Worm (Caenorhabditis elegans) whole organism, L3 larva: ENCODE measurements around the gene Y48C3A.5.

Source experiments
- R02D3.7 ChIP-seq: fragments of 150-350 bp; optimal IDR thresholded peaks from 2 replicates; lab custom pipeline; 2014; ENCODE audit warnings: missing biosample characterization, missing genetic modification characterization
- aly-2 ChIP-seq: fragments of 150-350 bp; optimal IDR thresholded peaks from 2 replicates; lab custom pipeline; 2014; ENCODE audit warnings: missing biosample characterization, missing genetic modification characterization
- ama-1 ChIP-seq: fragments of 150-350 bp; optimal IDR thresholded peaks from 2 replicates; lab custom pipeline; 2018
- ceh-82 ChIP-seq: fragments of 150-350 bp; optimal IDR thresholded peaks from 2 replicates; lab custom pipeline; 2014; ENCODE audit warnings: missing biosample characterization, missing genetic modification characterization
- elt-2 ChIP-seq: sonication (generic microtip); optimal IDR thresholded peaks from 2 replicates; lab custom pipeline; 2016; ENCODE audit warnings: missing genetic modification reagents, mild to moderate bottlenecking, missing genetic modification characterization, missing compliant biosample characterization
- lin-39 ChIP-seq: fragments of 150-350 bp; optimal IDR thresholded peaks from 2 replicates; lab custom pipeline; 2018; ENCODE audit warnings: missing biosample characterization, missing genetic modification reagents, missing genetic modification characterization
- nhr-76 ChIP-seq: fragments of 150-350 bp; sonication (generic microtip); optimal IDR thresholded peaks from 5 replicates; lab custom pipeline; 2014; ENCODE audit warnings: missing biosample characterization, missing genetic modification characterization
- snpc-4 ChIP-seq: fragments of 150-350 bp; optimal IDR thresholded peaks from 2 replicates; lab custom pipeline; 2014; ENCODE audit warnings: missing biosample characterization, missing genetic modification characterization
- ztf-11 ChIP-seq: fragments of 150-350 bp; optimal IDR thresholded peaks from 2 replicates; lab custom pipeline; 2014; ENCODE audit warnings: missing biosample characterization, missing genetic modification characterization

DNA sequence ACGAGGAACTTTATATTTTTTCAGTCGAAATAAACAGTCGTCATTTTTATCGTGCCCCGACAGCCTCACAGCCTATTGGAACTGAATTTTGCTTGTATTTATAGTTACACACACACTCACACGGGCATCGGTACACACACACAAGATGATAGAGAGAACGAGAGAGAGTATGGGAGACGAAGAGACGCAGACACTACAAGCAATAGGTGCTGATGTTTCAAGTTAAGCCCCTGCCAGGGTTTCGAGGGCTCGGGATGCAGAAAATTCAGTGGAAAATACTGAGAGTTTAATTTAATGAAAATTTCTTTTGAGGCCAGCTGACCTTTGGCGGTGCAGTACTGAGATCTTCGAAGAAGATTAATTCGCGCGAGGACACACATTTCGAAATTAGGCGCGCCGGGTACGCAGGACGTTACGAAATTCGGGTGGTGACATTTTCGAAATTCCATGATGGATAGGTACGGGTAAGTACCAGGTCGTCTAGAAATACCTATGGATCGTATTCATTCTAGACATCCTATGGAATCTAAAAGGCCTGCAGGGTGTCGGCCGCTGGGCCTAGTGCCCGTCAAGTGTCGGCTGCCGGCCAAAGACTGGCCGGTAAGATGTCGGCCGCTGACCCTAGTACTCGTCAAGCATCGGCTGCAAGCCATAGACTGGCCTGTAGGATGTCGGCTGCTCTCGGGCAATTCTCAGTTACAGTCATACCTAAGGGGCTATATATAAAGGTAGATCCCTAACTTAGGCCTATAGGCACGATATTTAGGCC, 19.8 kb downstream of the Y48C3A.5 start:
- TF ChIP-seq ama-1 (lab: Kevin White, UChicago): no peak
- no peak for TF ChIP-seq ztf-11 (tag; lab: Kevin White, UChicago)
- TF ChIP-seq nhr-76 (tag; lab: Kevin White, UChicago): no peak
- peak; percentile 65 for TF ChIP-seq snpc-4
- no peak for TF ChIP-seq elt-2
- no peak for TF ChIP-seq aly-2 (tag; lab: Kevin White, UChicago)
- no peak for TF ChIP-seq ceh-82
- no peak for TF ChIP-seq lin-39 (tag; lab: Kevin White, UChicago)
- no peak for TF ChIP-seq R02D3.7
